Worm (Caenorhabditis elegans) whole organism, L4 larva: Measurements from ENCODE around the gene C06E1.11.

ENCODE experiments used
- T20F7.1 ChIP-seq: fragments of 200-800 bp; sonication (Bioruptor generic); optimal IDR thresholded peaks from 2 replicates; lab custom pipeline; 2018; ENCODE audit warnings: mild to moderate bottlenecking, missing genetic modification characterization, missing compliant biosample characterization
- aly-2 ChIP-seq: sonication (generic microtip); optimal IDR thresholded peaks from 2 replicates; lab custom pipeline; 2018; ENCODE audit warnings: missing biosample characterization, missing genetic modification characterization
- ama-1 ChIP-seq: fragments of 150-350 bp; optimal IDR thresholded peaks from 2 replicates; lab custom pipeline; 2014; ENCODE audit warnings: inconsistent platforms, mixed read lengths
- ceh-20 ChIP-seq: fragments of 200-800 bp; sonication (Bioruptor generic); IDR thresholded peaks from 2 replicates; pipeline ENCODE4 v1.3.6; 2022; ENCODE audit warnings: missing genetic modification reagents, missing genetic modification characterization, missing compliant biosample characterization
- fkh-10 ChIP-seq: fragments of 150-350 bp; optimal IDR thresholded peaks from 2 replicates; lab custom pipeline; 2014; ENCODE audit warnings: missing biosample characterization, missing genetic modification reagents, missing genetic modification characterization
- hlh-30 ChIP-seq: sonication (generic microtip); optimal IDR thresholded peaks from 2 replicates; lab custom pipeline; 2017; ENCODE audit warnings: antibody characterized with exemption, mild to moderate bottlenecking, missing genetic modification characterization, missing compliant biosample characterization; ENCODE audit not compliant: insufficient read depth
- lin-39 ChIP-seq: fragments of 150-350 bp; optimal IDR thresholded peaks from 2 replicates; lab custom pipeline; 2014; ENCODE audit warnings: missing biosample characterization, missing genetic modification reagents, missing genetic modification characterization

ce11 chrIII:8653875-8654386 lies 37.4 kb upstream of the C06E1.11 start, which contains the start of gene F22B7.9:
- TF ChIP-seq hlh-30 (tag; lab: Kevin White, UChicago) (peak; percentile 65), ama-1 (lab: Kevin White, UChicago) (no peak), T20F7.1 (no peak), ceh-20 (GFP tag; lab: Robert Waterston, UW) (no peak), fkh-10 (GFP tag; lab: Kevin White, UChicago) (no peak), aly-2 (tag; lab: Kevin White, UChicago) (no peak), lin-39 (no peak)
